Worm (Caenorhabditis elegans) whole organism, L1 larva: ENCODE results near the gene sftb-1.

ENCODE experiments used
- C04F5.9 ChIP-seq: sonication (generic microtip); optimal IDR thresholded peaks from 2 replicates; lab custom pipeline; 2016; ENCODE audit warnings: missing genetic modification characterization, missing compliant biosample characterization
- C16A3.4 ChIP-seq: fragments of 150-350 bp; optimal IDR thresholded peaks from 2 replicates; lab custom pipeline; 2014; ENCODE audit warnings: missing biosample characterization, missing genetic modification characterization
- F16B12.6 ChIP-seq: fragments of 150-350 bp; optimal IDR thresholded peaks from 2 replicates; lab custom pipeline; 2014; ENCODE audit warnings: missing biosample characterization, missing genetic modification characterization
- aha-1 ChIP-seq: fragments of 150-350 bp; optimal IDR thresholded peaks from 2 replicates; lab custom pipeline; 2014; ENCODE audit warnings: missing biosample characterization, missing genetic modification characterization
- ceh-8 ChIP-seq: fragments of 200-800 bp; sonication (Bioruptor generic); optimal IDR thresholded peaks from 2 replicates; lab custom pipeline; 2018; ENCODE audit warnings: mild to moderate bottlenecking, missing genetic modification characterization, moderate library complexity, missing compliant biosample characterization
- ceh-88 ChIP-seq: fragments of 200-800 bp; sonication (Bioruptor generic); IDR thresholded peaks from 2 replicates; pipeline ENCODE4 v1.3.6; 2022; ENCODE audit warnings: missing genetic modification characterization, missing compliant biosample characterization
- ceh-90 ChIP-seq: sonication (generic microtip); optimal IDR thresholded peaks from 2 replicates; lab custom pipeline; 2016; ENCODE audit warnings: missing genetic modification characterization, missing compliant biosample characterization
- ces-1 ChIP-seq: fragments of 150-350 bp; optimal IDR thresholded peaks from 2 replicates; lab custom pipeline; 2014; ENCODE audit warnings: missing biosample characterization, missing genetic modification reagents, missing genetic modification characterization
- dpl-1 ChIP-seq, 3 experiments: fragments of 150-350 bp in 2 of 3; sonication (generic microtip) in 1 of 3; optimal IDR thresholded peaks; 2 replicates each; lab custom pipeline; 2014 to 2017; ENCODE audit warnings: missing biosample characterization in 3 of 3, missing genetic modification characterization in 3 of 3, missing genetic modification reagents in 3 of 3
- dsc-1 ChIP-seq: sonication (generic microtip); optimal IDR thresholded peaks from 2 replicates; lab custom pipeline; 2016; ENCODE audit warnings: mild to moderate bottlenecking, missing genetic modification characterization, missing compliant biosample characterization
- efl-1 ChIP-seq, 4 experiments: fragments of 150-350 bp; optimal IDR thresholded peaks in 3 of 4; peaks in 1 of 4; 1 replicate in 1 of 4; 2 replicates in 3 of 4; lab custom pipeline; 2014; ENCODE audit warnings: missing biosample characterization in 2 of 4, missing genetic modification characterization in 2 of 4, missing genetic modification reagents in 2 of 4
- efl-3 ChIP-seq: fragments of 200-800 bp; sonication (Bioruptor generic); optimal IDR thresholded peaks from 2 replicates; lab custom pipeline; 2018; ENCODE audit warnings: mild to moderate bottlenecking, missing genetic modification characterization, missing compliant biosample characterization
- egl-13 ChIP-seq: sonication (generic microtip); optimal IDR thresholded peaks from 2 replicates; lab custom pipeline; 2016; ENCODE audit warnings: missing genotype, missing genetic modification reagents, missing genetic modification characterization, missing compliant biosample characterization
- egl-27 ChIP-seq, 2 experiments: fragments of 150-350 bp in 1 of 2; sonication (generic microtip); optimal IDR thresholded peaks; 3 replicates each; lab custom pipeline; 2017 to 2018; ENCODE audit warnings: missing biosample characterization in 2 of 2, missing genetic modification characterization in 2 of 2, missing genetic modification reagents in 2 of 2
- elt-2 ChIP-seq: sonication (generic microtip); optimal IDR thresholded peaks from 2 replicates; lab custom pipeline; 2016; ENCODE audit warnings: missing genetic modification characterization, mild to moderate bottlenecking, inconsistent platforms, missing compliant biosample characterization, missing genetic modification reagents
- ets-5 ChIP-seq: fragments of 200-800 bp; sonication (Bioruptor generic); IDR thresholded peaks from 2 replicates; pipeline ENCODE4 v1.3.6; 2022; ENCODE audit warnings: missing genetic modification characterization, missing compliant biosample characterization
- fkh-10 ChIP-seq: sonication (generic microtip); optimal IDR thresholded peaks from 2 replicates; lab custom pipeline; 2017; ENCODE audit warnings: missing biosample characterization, missing genetic modification reagents, missing genetic modification characterization
- fkh-4 ChIP-seq: sonication (generic microtip); optimal IDR thresholded peaks from 2 replicates; lab custom pipeline; 2016; ENCODE audit warnings: missing compliant biosample characterization, missing genetic modification characterization, borderline replicate concordance
- fkh-8 ChIP-seq: sonication (generic microtip); optimal IDR thresholded peaks from 2 replicates; lab custom pipeline; 2016; ENCODE audit warnings: mild to moderate bottlenecking, missing genetic modification characterization, missing compliant biosample characterization
- grh-1 ChIP-seq: fragments of 200-800 bp; sonication (Bioruptor generic); IDR thresholded peaks from 2 replicates; pipeline ENCODE4 v1.3.6; 2022; ENCODE audit warnings: missing genetic modification reagents, missing genetic modification characterization, missing compliant biosample characterization
- hlh-4 ChIP-seq: sonication (generic microtip); optimal IDR thresholded peaks from 2 replicates; lab custom pipeline; 2016; ENCODE audit warnings: mild to moderate bottlenecking, missing genetic modification characterization, missing compliant biosample characterization
- isw-1 ChIP-seq: fragments of 200-800 bp; sonication (Bioruptor generic); IDR thresholded peaks from 2 replicates; pipeline ENCODE4 v1.3.6; 2022; ENCODE audit warnings: missing genetic modification characterization, missing compliant biosample characterization
- lin-13 ChIP-seq: fragments of 150-350 bp; optimal IDR thresholded peaks from 2 replicates; lab custom pipeline; 2014; ENCODE audit warnings: missing biosample characterization, missing genetic modification reagents, missing genetic modification characterization
- lin-35 ChIP-seq, 2 experiments: fragments of 150-350 bp; optimal IDR thresholded peaks; 2 replicates each; lab custom pipeline; 2014; ENCODE audit warnings: missing biosample characterization in 2 of 2, missing genetic modification characterization in 2 of 2, missing genetic modification reagents in 2 of 2
- lin-39 ChIP-seq: fragments of 150-350 bp; optimal IDR thresholded peaks from 2 replicates; lab custom pipeline; 2014; ENCODE audit warnings: missing biosample characterization, missing genetic modification reagents, missing genetic modification characterization
- lir-3 ChIP-seq: sonication (generic microtip); optimal IDR thresholded peaks from 2 replicates; lab custom pipeline; 2016; ENCODE audit warnings: mild to moderate bottlenecking, missing genetic modification characterization, moderate library complexity, missing compliant biosample characterization; ENCODE audit not compliant: poor library complexity
- mab-9 ChIP-seq: fragments of 200-800 bp; sonication (Bioruptor generic); IDR thresholded peaks from 2 replicates; pipeline ENCODE4 v1.3.6; 2022; ENCODE audit warnings: missing genetic modification reagents, missing genetic modification characterization, missing compliant biosample characterization
- mdl-1 ChIP-seq, 2 experiments: fragments of 150-350 bp; optimal IDR thresholded peaks; 2 replicates each; lab custom pipeline; 2014 to 2017; ENCODE audit warnings: missing biosample characterization in 2 of 2, missing genetic modification characterization in 2 of 2, inconsistent platforms in 1 of 2
- mef-2 ChIP-seq: fragments of 150-350 bp; optimal IDR thresholded peaks from 2 replicates; lab custom pipeline; 2014; ENCODE audit warnings: missing biosample characterization, missing genetic modification characterization
- mep-1 ChIP-seq: fragments of 150-350 bp; optimal IDR thresholded peaks from 2 replicates; lab custom pipeline; 2014; ENCODE audit warnings: missing biosample characterization, missing genetic modification characterization
- nhr-11 ChIP-seq: fragments of 150-350 bp; optimal IDR thresholded peaks from 2 replicates; lab custom pipeline; 2014; ENCODE audit warnings: missing biosample characterization, missing genetic modification characterization
- nhr-12 ChIP-seq: sonication (generic microtip); optimal IDR thresholded peaks from 2 replicates; lab custom pipeline; 2017; ENCODE audit warnings: missing biosample characterization, missing genetic modification characterization
- nhr-19 ChIP-seq: fragments of 200-800 bp; sonication (Bioruptor generic); conservative IDR thresholded peaks from 2 replicates; pipeline ENCODE4 v1.3.6; 2022; ENCODE audit warnings: missing genetic modification characterization, missing compliant biosample characterization
- nhr-20 ChIP-seq: sonication (generic microtip); optimal IDR thresholded peaks from 2 replicates; lab custom pipeline; 2016; ENCODE audit warnings: mild to moderate bottlenecking, missing genetic modification characterization, missing compliant biosample characterization
- nhr-28 ChIP-seq: fragments of 150-350 bp; optimal IDR thresholded peaks from 2 replicates; lab custom pipeline; 2014; ENCODE audit warnings: missing biosample characterization, missing genetic modification characterization
- nhr-71 ChIP-seq: sonication (generic microtip); optimal IDR thresholded peaks from 2 replicates; lab custom pipeline; 2016; ENCODE audit warnings: mild to moderate bottlenecking, missing genetic modification characterization, moderate library complexity, missing compliant biosample characterization
- nhr-84 ChIP-seq: sonication (generic microtip); optimal IDR thresholded peaks from 2 replicates; lab custom pipeline; 2017; ENCODE audit warnings: missing biosample characterization, missing genetic modification characterization
- nhr-85 ChIP-seq: sonication (generic microtip); peaks from one replicate; lab custom pipeline; 2016; ENCODE audit warnings: missing genetic modification characterization, inconsistent platforms, missing compliant biosample characterization
- pax-3 ChIP-seq: fragments of 200-800 bp; sonication (Bioruptor generic); optimal IDR thresholded peaks from 2 replicates; lab custom pipeline; 2018; ENCODE audit warnings: mild to moderate bottlenecking, missing genetic modification characterization, moderate library complexity, missing compliant biosample characterization
- rnt-1 ChIP-seq: sonication (generic microtip); optimal IDR thresholded peaks from 2 replicates; lab custom pipeline; 2016; ENCODE audit warnings: mild to moderate bottlenecking, missing genetic modification characterization, moderate library complexity, missing compliant biosample characterization
- snu-23 ChIP-seq: sonication (generic microtip); optimal IDR thresholded peaks from 2 replicates; lab custom pipeline; 2016; ENCODE audit warnings: missing genetic modification characterization, missing compliant biosample characterization
- sup-37 ChIP-seq: fragments of 200-800 bp; sonication (Bioruptor generic); optimal IDR thresholded peaks from 2 replicates; lab custom pipeline; 2018; ENCODE audit warnings: mild to moderate bottlenecking, missing genetic modification characterization, missing compliant biosample characterization
- swsn-7 ChIP-seq: sonication (generic microtip); optimal IDR thresholded peaks from 2 replicates; lab custom pipeline; 2016; ENCODE audit warnings: missing genetic modification characterization, missing compliant biosample characterization
- tbx-2 ChIP-seq: sonication (generic microtip); optimal IDR thresholded peaks from 2 replicates; lab custom pipeline; 2016; ENCODE audit warnings: missing genetic modification characterization, missing compliant biosample characterization
- unc-30 ChIP-seq: sonication (generic microtip); optimal IDR thresholded peaks from 2 replicates; lab custom pipeline; 2017; ENCODE audit warnings: missing biosample characterization, missing genetic modification characterization
- unc-86 ChIP-seq: sonication (generic microtip); optimal IDR thresholded peaks from 2 replicates; lab custom pipeline; 2016; ENCODE audit warnings: missing genetic modification characterization, missing compliant biosample characterization
- unc-98 ChIP-seq: fragments of 200-800 bp; sonication (Bioruptor generic); IDR thresholded peaks from 2 replicates; pipeline ENCODE4 v1.3.6; 2022; ENCODE audit warnings: missing genetic modification characterization, missing compliant biosample characterization
- vab-15 ChIP-seq: sonication (generic microtip); optimal IDR thresholded peaks from 2 replicates; lab custom pipeline; 2017; ENCODE audit warnings: missing genotype, mild to moderate bottlenecking, missing genetic modification characterization, missing compliant biosample characterization
- xbp-1 ChIP-seq: sonication (generic microtip); optimal IDR thresholded peaks from 2 replicates; lab custom pipeline; 2016; ENCODE audit warnings: missing genetic modification characterization, missing compliant biosample characterization
- zip-4 ChIP-seq: fragments of 200-800 bp; sonication (Bioruptor generic); optimal IDR thresholded peaks from 2 replicates; lab custom pipeline; 2018; ENCODE audit warnings: mild to moderate bottlenecking, missing genetic modification characterization, moderate library complexity, missing compliant biosample characterization

sftb-1 gene

DNA sequence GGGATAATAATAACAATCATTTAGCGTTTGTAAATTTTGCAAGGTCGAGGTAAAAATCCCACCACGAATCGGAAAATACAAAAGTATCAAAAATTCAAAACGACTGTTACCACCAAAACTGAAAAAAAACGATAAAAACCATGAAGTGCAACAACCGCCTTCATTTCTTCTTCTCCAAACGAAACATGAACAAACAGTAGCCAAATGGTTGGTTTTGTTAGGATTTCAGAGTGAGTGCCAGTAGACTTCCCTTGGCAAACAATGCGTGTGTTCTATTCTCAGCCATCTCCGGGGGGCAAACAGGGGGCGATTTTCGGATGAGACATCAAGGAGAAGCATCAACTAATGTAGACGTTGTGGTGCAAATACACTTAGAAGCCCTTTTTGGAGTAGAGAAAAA is 44.3 kb downstream of the sftb-1 start:
- no peak for TF ChIP-seq elt-2
- no peak for TF ChIP-seq efl-1 (optimal IDR thresholded peaks at IDR 0.05; lab: Kevin White, UChicago)
- peak in 1 of 2 experiments; percentile 94 for TF ChIP-seq efl-1 (GFP tag; optimal IDR thresholded peaks at IDR 0.05 in 1 of 2; lab: Kevin White, UChicago)

DNA sequence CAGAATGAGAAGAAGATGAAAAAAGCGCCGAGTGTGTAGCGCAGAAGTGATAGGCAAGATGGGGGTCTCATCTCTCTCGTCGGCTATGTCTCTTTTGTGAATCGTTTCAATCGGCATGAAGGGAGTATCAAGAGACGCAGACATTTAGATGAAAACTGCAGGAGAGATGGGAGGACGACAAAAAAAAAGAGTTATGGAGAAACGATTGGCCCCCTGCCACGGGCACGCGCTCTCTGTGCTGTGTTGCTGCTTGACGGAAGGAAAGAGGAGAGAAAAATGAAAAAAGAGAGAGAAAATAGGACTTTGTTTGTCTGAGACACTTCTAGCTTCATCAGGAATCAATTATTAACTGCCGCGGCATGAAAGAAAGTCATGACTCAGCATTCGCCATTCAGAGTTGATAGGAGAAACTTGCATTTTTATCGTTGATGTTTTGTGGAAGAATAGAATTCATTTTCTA is 45.4 kb downstream of the sftb-1 start:
- TF ChIP-seq unc-86, result peak; percentile 87
- no peak for TF ChIP-seq nhr-28 (tag; lab: Kevin White, UChicago)
- peak; percentile 38 for TF ChIP-seq lin-39 (tag; lab: Kevin White, UChicago)
- TF ChIP-seq fkh-8, result peak; percentile 95
- peak; percentile 45 to 54 (median 49) for TF ChIP-seq dpl-1 (GFP tag; optimal IDR thresholded peaks at IDR 0.05; lab: Kevin White, UChicago)
- TF ChIP-seq zip-4 (GFP tag; lab: Kevin White, UChicago), result no peak
- peak; percentile 90 for TF ChIP-seq nhr-20 (tag; lab: Kevin White, UChicago)
- peak; percentile 72 for TF ChIP-seq mef-2
- peak; percentile 50; the same call in 1 of the 2 replicates for TF ChIP-seq ceh-88 (GFP tag; lab: Robert Waterston, UW)
- 0 out of 2 replicates have a peak, but pooled peaks have one; percentile 12 for TF ChIP-seq unc-98 (GFP tag; lab: Robert Waterston, UW)
- no peak for TF ChIP-seq ces-1 (GFP tag; lab: Kevin White, UChicago)
- TF ChIP-seq tbx-2 (tag; lab: Kevin White, UChicago), result peak; percentile 87
- TF ChIP-seq mab-9, result no peak
- TF ChIP-seq mdl-1 (tag; optimal IDR thresholded peaks at IDR 0.05; lab: Kevin White, UChicago), result peak in 1 of 2 experiments; percentile 89
- TF ChIP-seq isw-1 (GFP tag; lab: Robert Waterston, UW), result peak; percentile 66
- TF ChIP-seq lir-3 (tag; lab: Kevin White, UChicago), result peak; percentile 45
- TF ChIP-seq egl-13, result peak; percentile 89
- TF ChIP-seq ets-5 (GFP tag; lab: Robert Waterston, UW), result no peak
- TF ChIP-seq nhr-12 (tag; lab: Kevin White, UChicago), result no peak
- peak; percentile 73 to 76 for TF ChIP-seq efl-1 (optimal IDR thresholded peaks at IDR 0.05; lab: Kevin White, UChicago)
- TF ChIP-seq efl-1 (GFP tag; optimal IDR thresholded peaks at IDR 0.05 in 1 of 2; lab: Kevin White, UChicago), result peak; percentile 25 to 93
- peak; percentile 29 to 84 for TF ChIP-seq egl-27 (tag; optimal IDR thresholded peaks at IDR 0.05; lab: Kevin White, UChicago)
- TF ChIP-seq snu-23 (GFP tag; lab: Kevin White, UChicago), result peak; percentile 95
- TF ChIP-seq lin-35 (GFP tag; optimal IDR thresholded peaks at IDR 0.05; lab: Kevin White, UChicago), result peak; percentile 73 to 77
- no peak for TF ChIP-seq grh-1 (GFP tag; lab: Robert Waterston, UW)
- no peak for TF ChIP-seq nhr-84 (tag; lab: Kevin White, UChicago)
- peak; percentile 79 for TF ChIP-seq C16A3.4
- no peak for TF ChIP-seq efl-3 (GFP tag; lab: Kevin White, UChicago)
- peak; percentile 96 for TF ChIP-seq nhr-71 (tag; lab: Kevin White, UChicago)
- peak; percentile 83 for TF ChIP-seq fkh-10 (GFP tag; lab: Kevin White, UChicago)
- TF ChIP-seq xbp-1, result peak; percentile 80
- no peak for TF ChIP-seq aha-1
- no peak for TF ChIP-seq C04F5.9 (tag; lab: Kevin White, UChicago)
- TF ChIP-seq swsn-7 (tag; lab: Kevin White, UChicago), result peak; percentile 88
- TF ChIP-seq dsc-1 (tag; lab: Kevin White, UChicago), result peak; percentile 95
- TF ChIP-seq nhr-85 (tag; lab: Kevin White, UChicago), result peak; percentile 88
- no peak for TF ChIP-seq unc-30 (tag; lab: Kevin White, UChicago)
- TF ChIP-seq ceh-90 (tag; lab: Kevin White, UChicago), result no peak
- TF ChIP-seq ceh-8 (GFP tag; lab: Kevin White, UChicago), result peak; percentile 24
- peak; percentile 79 for TF ChIP-seq rnt-1
- TF ChIP-seq fkh-4 (tag; lab: Kevin White, UChicago), result peak; percentile 69
- TF ChIP-seq sup-37, result peak; percentile 37
- peak; percentile 78 for TF ChIP-seq nhr-19 (GFP tag; lab: Robert Waterston, UW)
- TF ChIP-seq vab-15 (tag; lab: Kevin White, UChicago), result no peak
- peak; percentile 62 for TF ChIP-seq lin-13 (GFP tag; lab: Kevin White, UChicago)
- TF ChIP-seq F16B12.6, result peak; percentile 15
- peak; percentile 75 for TF ChIP-seq nhr-11 (tag; lab: Kevin White, UChicago)
- TF ChIP-seq mep-1, result peak; percentile 89
- TF ChIP-seq hlh-4 (tag; lab: Kevin White, UChicago), result no peak
- TF ChIP-seq pax-3 (tag; lab: Kevin White, UChicago), result peak; percentile 61
